Fruit fly (Drosophila melanogaster) whole organism, embryonic: Measurements from ENCODE around the gene CG42296.
A peak's percentile ranks its signal among the peaks of the same experiment; 100 is the strongest.

ENCODE experiments used
- CG10209 ChIP-seq: fragments of 200-800 bp; sonication (Bioruptor generic); optimal IDR thresholded peaks from 3 replicates; lab custom pipeline; 2017; ENCODE audit warnings: missing biosample characterization, mild to moderate bottlenecking, missing genetic modification characterization, missing genetic modification reagents
- CG11504 ChIP-seq: fragments of 200-800 bp; sonication (Bioruptor generic); optimal IDR thresholded peaks from 3 replicates; lab custom pipeline; 2019; ENCODE audit warnings: missing biosample characterization, mild to moderate bottlenecking, missing genetic modification characterization, moderate library complexity
- CG12104 ChIP-seq: fragments of 200-800 bp; sonication (Bioruptor generic); optimal IDR thresholded peaks from 3 replicates; lab custom pipeline; 2016; ENCODE audit warnings: missing biosample characterization, missing genetic modification characterization
- CG1602 ChIP-seq: fragments of 200-800 bp; sonication (Bioruptor generic); optimal IDR thresholded peaks from 3 replicates; lab custom pipeline; 2016; ENCODE audit warnings: missing biosample characterization, missing genetic modification characterization
- CG17328 ChIP-seq: fragments of 200-800 bp; sonication (Bioruptor generic); IDR thresholded peaks from 2 replicates; pipeline ENCODE4 v1.3.6; 2022; ENCODE audit warnings: missing biosample characterization, missing genetic modification characterization
- CG2875 ChIP-seq: fragments of 200-800 bp; sonication (Bioruptor generic); optimal IDR thresholded peaks from 2 replicates; lab custom pipeline; 2017; ENCODE audit warnings: missing biosample characterization, mild to moderate bottlenecking, missing genetic modification characterization, missing genetic modification reagents
- CG4854 ChIP-seq: fragments of 200-800 bp; sonication (Bioruptor generic); optimal IDR thresholded peaks from 2 replicates; lab custom pipeline; 2016; ENCODE audit warnings: missing biosample characterization, missing genetic modification characterization, inconsistent platforms
- CG7271 ChIP-seq: fragments of 200-800 bp; sonication (Bioruptor generic); optimal IDR thresholded peaks from 2 replicates; lab custom pipeline; 2018; ENCODE audit warnings: missing biosample characterization, mild to moderate bottlenecking, missing genetic modification characterization, moderate library complexity
- CG8281 ChIP-seq: fragments of 200-800 bp; sonication (Bioruptor generic); optimal IDR thresholded peaks from 2 replicates; lab custom pipeline; 2018; ENCODE audit warnings: missing biosample characterization, mild to moderate bottlenecking, missing genetic modification characterization, moderate library complexity
- CG8290 ChIP-seq, 3 experiments: fragments of 200-800 bp; sonication (Bioruptor generic); optimal IDR thresholded peaks; 2 replicates each; lab custom pipeline; 2016 to 2019; ENCODE audit warnings: missing biosample characterization in 3 of 3, missing genetic modification characterization in 3 of 3, mild to moderate bottlenecking in 2 of 3, moderate library complexity in 1 of 3
- CG8924 ChIP-seq: fragments of 200-800 bp; optimal IDR thresholded peaks from 3 replicates; lab custom pipeline; 2019; ENCODE audit warnings: missing biosample characterization, mild to moderate bottlenecking, missing genetic modification characterization, moderate library complexity
- CG9609 ChIP-seq: fragments of 200-800 bp; sonication (Bioruptor generic); optimal IDR thresholded peaks from 3 replicates; lab custom pipeline; 2016; ENCODE audit warnings: missing biosample characterization, missing genetic modification characterization
- Dfd ChIP-seq, 2 experiments: fragments of >200 bp; optimal IDR thresholded peaks; 2 replicates each; lab custom pipeline; 2017; ENCODE audit warnings: missing biosample characterization in 2 of 2, missing genetic modification characterization in 2 of 2
- Dref ChIP-seq: fragments of 200-800 bp; sonication (Bioruptor generic); IDR thresholded peaks from 2 replicates; pipeline ENCODE4 v1.3.6; 2022; ENCODE audit warnings: missing biosample characterization, missing genetic modification characterization
- Eip74EF ChIP-seq, 2 experiments: fragments of 200-800 bp in 1 of 2; fragments of >200 bp in 1 of 2; sonication (Bioruptor generic) in 1 of 2; optimal IDR thresholded peaks; 2 replicates each; lab custom pipeline; 2017 to 2019; ENCODE audit warnings: missing biosample characterization in 2 of 2, missing genetic modification characterization in 2 of 2, mild to moderate bottlenecking in 1 of 2, moderate library complexity in 1 of 2
- HLH4C ChIP-seq: fragments of 200-800 bp; sonication (Bioruptor generic); IDR thresholded peaks from 3 replicates; pipeline ENCODE4 v1.3.6; 2022; ENCODE audit warnings: missing biosample characterization, missing genetic modification characterization; ENCODE audit not compliant: partially characterized antibody
- HmgZ ChIP-seq: fragments of 200-800 bp; sonication (Bioruptor generic); optimal IDR thresholded peaks from 2 replicates; lab custom pipeline; 2018; ENCODE audit warnings: missing biosample characterization, mild to moderate bottlenecking, missing genetic modification characterization
- Sox102F ChIP-seq: fragments of 200-800 bp; sonication (Bioruptor generic); optimal IDR thresholded peaks from 2 replicates; lab custom pipeline; 2018; ENCODE audit warnings: missing biosample characterization, mild to moderate bottlenecking, missing genetic modification characterization, moderate library complexity
- Tbp ChIP-seq: fragments of >200 bp; optimal IDR thresholded peaks from 2 replicates; lab custom pipeline; 2018; ENCODE audit warnings: missing biosample characterization, missing genetic modification characterization
- Trl ChIP-seq, 3 experiments: fragments of >200 bp in 2 of 3; fragments of 200-800 bp in 1 of 3; sonication (Bioruptor generic) in 1 of 3; optimal IDR thresholded peaks; 2 replicates in 1 of 3; 3 replicates in 2 of 3; lab custom pipeline; 2016 to 2017; ENCODE audit warnings: missing biosample characterization in 1 of 3, missing genetic modification characterization in 1 of 3
- Xbp1 ChIP-seq: fragments of 200-800 bp; sonication (Bioruptor generic); optimal IDR thresholded peaks from 3 replicates; lab custom pipeline; 2016; ENCODE audit warnings: missing biosample characterization, mild to moderate bottlenecking, missing genetic modification characterization
- bcd ChIP-seq: fragments of 200-800 bp; sonication (Bioruptor generic); optimal IDR thresholded peaks from 2 replicates; lab custom pipeline; 2017; ENCODE audit warnings: missing biosample characterization, mild to moderate bottlenecking, missing genetic modification characterization
- bowl ChIP-seq: fragments of 200-800 bp; sonication (Bioruptor generic); IDR thresholded peaks from 2 replicates; pipeline ENCODE4 v1.3.6; 2022; ENCODE audit warnings: missing biosample characterization, missing genetic modification characterization
- btn ChIP-seq: fragments of 200-800 bp; sonication (Bioruptor generic); optimal IDR thresholded peaks from 2 replicates; lab custom pipeline; 2016; ENCODE audit warnings: missing biosample characterization, missing genetic modification characterization
- caup ChIP-seq: fragments of 200-800 bp; sonication (Bioruptor generic); optimal IDR thresholded peaks from 3 replicates; lab custom pipeline; 2017; ENCODE audit warnings: missing biosample characterization, mild to moderate bottlenecking, missing genetic modification characterization, moderate library complexity; ENCODE audit not compliant: severe bottlenecking
- emc ChIP-seq: fragments of 200-800 bp; sonication (Bioruptor generic); optimal IDR thresholded peaks from 2 replicates; lab custom pipeline; 2016; ENCODE audit warnings: missing biosample characterization, missing genetic modification characterization
- mld ChIP-seq: fragments of 200-800 bp; sonication (Bioruptor generic); IDR thresholded peaks from 3 replicates; pipeline ENCODE4 v1.3.6; 2022; ENCODE audit warnings: missing biosample characterization, missing genetic modification characterization; ENCODE audit not compliant: partially characterized antibody
- oc ChIP-seq: fragments of 200-800 bp; sonication (Bioruptor generic); optimal IDR thresholded peaks from 2 replicates; lab custom pipeline; 2018; ENCODE audit warnings: missing biosample characterization, mild to moderate bottlenecking, missing genetic modification characterization, moderate library complexity
- otp ChIP-seq: fragments of 200-800 bp; sonication (Bioruptor generic); IDR thresholded peaks from 3 replicates; pipeline ENCODE4, ENCODE4 v1.3.6; 2022; ENCODE audit warnings: missing biosample characterization, missing genetic modification characterization
- phol ChIP-seq: fragments of 200-800 bp; sonication (Bioruptor generic); optimal IDR thresholded peaks from 3 replicates; lab custom pipeline; 2018; ENCODE audit warnings: missing biosample characterization, mild to moderate bottlenecking, missing genetic modification characterization, moderate library complexity
- tgo ChIP-seq: fragments of 200-800 bp; sonication (Bioruptor generic); IDR thresholded peaks from 3 replicates; pipeline ENCODE4 v1.3.6; 2022; ENCODE audit warnings: missing biosample characterization, missing genetic modification characterization
- vfl ChIP-seq: fragments of 200-800 bp; sonication (Bioruptor generic); optimal IDR thresholded peaks from 2 replicates; lab custom pipeline; 2016; ENCODE audit warnings: missing biosample characterization, missing genetic modification characterization

CG42296 gene

DNA sequence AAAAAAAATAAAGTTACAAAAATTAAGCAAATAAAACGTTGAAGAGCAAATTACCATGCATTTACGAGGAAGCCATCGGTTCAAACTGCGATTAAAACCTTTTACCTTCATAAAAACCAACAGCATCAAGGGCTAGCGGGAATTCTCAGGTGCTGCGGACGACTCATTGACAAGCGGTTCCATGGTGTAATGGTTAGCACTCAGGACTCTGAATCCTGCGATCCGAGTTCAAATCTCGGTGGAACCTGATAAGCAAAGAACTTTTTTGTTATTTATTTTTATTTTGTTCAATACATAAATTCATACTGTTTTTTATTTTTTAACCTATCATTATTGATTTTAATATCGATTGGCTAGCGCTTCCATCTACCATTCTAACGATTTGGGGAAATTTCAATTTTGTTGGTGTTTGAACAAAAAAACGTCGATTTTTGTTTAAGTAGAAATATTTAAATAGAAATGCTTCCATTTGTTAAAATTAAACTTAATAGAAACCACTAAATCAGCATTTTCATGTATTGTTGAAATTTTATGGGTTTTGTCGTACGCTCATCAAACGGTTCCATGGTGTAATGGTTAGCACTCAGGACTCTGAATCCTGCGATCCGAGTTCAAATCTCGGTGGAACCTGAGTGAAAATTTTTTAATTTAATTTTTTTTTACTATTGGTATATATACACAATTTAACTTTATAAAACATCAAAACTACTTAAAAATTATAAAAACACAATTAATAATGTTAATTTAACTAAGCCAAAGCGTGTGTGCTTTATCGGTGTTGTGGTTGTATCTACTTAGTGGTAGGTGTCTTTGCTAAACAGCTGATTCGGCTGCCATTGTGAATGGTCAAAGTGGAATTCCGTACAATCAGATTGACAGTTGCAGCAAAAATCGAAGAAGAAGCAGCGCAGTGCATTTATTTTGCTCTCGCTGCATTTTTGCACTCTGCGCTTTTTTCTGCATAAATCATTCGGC lies 26.6 kb downstream of the CG42296 start, which contains the start of gene CG4238 (continued):
- TF ChIP-seq CG12104 (GFP tag; lab: Kevin White, UChicago) (no peak), otp (GFP tag; lab: Robert Waterston, UW) (no peak), CG11504 (peak; percentile 46), CG8281 (tag; lab: Kevin White, UChicago) (no peak), CG8924 (tag; lab: Kevin White, UChicago) (peak; percentile 16), CG2875 (GFP tag; lab: Kevin White, UChicago) (no peak), bowl (no peak), tgo (GFP tag; lab: Robert Waterston, UW) (no peak), CG9609 (GFP tag; lab: Kevin White, UChicago) (no peak), oc (tag; lab: Kevin White, UChicago) (no peak), phol (tag; lab: Kevin White, UChicago) (peak; percentile 76), bcd (no peak), CG17328 (no peak), Xbp1 (GFP tag; lab: Kevin White, UChicago) (no peak), caup (GFP tag; lab: Kevin White, UChicago) (no peak), mld (peak; percentile 89), HmgZ (tag; lab: Kevin White, UChicago) (peak; percentile 57), CG8290 (GFP tag; optimal IDR thresholded peaks at IDR 0.05; lab: Kevin White, UChicago) (peak; percentile 56), CG8290 (tag; optimal IDR thresholded peaks at IDR 0.05; lab: Kevin White, UChicago) (peak in 1 of 2 experiments; percentile 61), CG4854 (GFP tag; lab: Kevin White, UChicago) (no peak), Trl (optimal IDR thresholded peaks at IDR 0.05; lab: Kevin White, UChicago) (no peak), Trl (GFP tag; optimal IDR thresholded peaks at IDR 0.05; lab: Kevin White, UChicago) (no peak), Sox102F (GFP tag; lab: Kevin White, UChicago) (no peak), Dfd (GFP tag; optimal IDR thresholded peaks at IDR 0.05; lab: Kevin White, UChicago) (no peak)

- TF ChIP-seq Eip74EF (GFP tag; optimal IDR thresholded peaks at IDR 0.05; lab: Kevin White, UChicago): no peak
- no peak for TF ChIP-seq HLH4C (GFP tag; lab: Robert Waterston, UW)
- no peak for TF ChIP-seq CG1602 (GFP tag; lab: Kevin White, UChicago)
- no peak for TF ChIP-seq CG7271
- TF ChIP-seq btn (GFP tag; lab: Kevin White, UChicago): no peak
- no peak for TF ChIP-seq vfl
- TF ChIP-seq Tbp (GFP tag; lab: Kevin White, UChicago): no peak
- TF ChIP-seq CG10209 (GFP tag; lab: Kevin White, UChicago): no peak
Observed at dm6 chr2L:2008114-2008513, 27.7 kb downstream of the CG42296 start, which contains the start of gene Nplp4. Nplp4 (plus strand) TSS chr2L:2008414.

dm6 chr2L:2007093-2007492 lies 28.7 kb downstream of the CG42296 start, which contains the start of gene CG15353:
CG15353 (minus strand) TSS chr2L:2007193.
- TF ChIP-seq emc (no peak), Dref (0 out of 2 replicates have a peak, but pooled peaks have one; percentile 22)
- TF ChIP-seq, all 482 proteins: peak for 1
